Fruit fly (Drosophila melanogaster): ENCODE data around the gene Der-2.

- peak; percentile 75 for TF ChIP-seq spab (GFP tag; optimal IDR thresholded peaks at IDR 0.05)
- peak; percentile 87 for TF ChIP-seq Lpt (GFP tag; optimal IDR thresholded peaks at IDR 0.05)
- TF ChIP-seq Eip78C (GFP tag) = peak; percentile 93
Measured at dm6 chr3R:16526697-16527370, 42.8 kb upstream of the Der-2 start.

Measured in whole organism, prepupa.